Worm (Caenorhabditis elegans): ENCODE measurements around the gene C45H4.13.

C45H4.13 gene

ce11 chrV:2105976-2106375 lies 44.8 kb downstream of the C45H4.13 start, which contains the start of gene F22F7.4:
Gene F22F7.4 (minus strand): TSS chrV:2106076.
- TF ChIP-seq lim-6 (tag; optimal IDR thresholded peaks at IDR 0.05) (no peak), mec-3 (tag; optimal IDR thresholded peaks at IDR 0.05; ENCODE audit: borderline replicate concordance) (no peak), ceh-48 (tag; optimal IDR thresholded peaks at IDR 0.05) (no peak), F13H6.1 (tag; optimal IDR thresholded peaks at IDR 0.05) (no peak), K09A11.1 (tag; optimal IDR thresholded peaks at IDR 0.05; ENCODE audit: insufficient read depth) (no peak), pha-2 (tag; optimal IDR thresholded peaks at IDR 0.05) (no peak), hlh-13 (GFP tag; optimal IDR thresholded peaks at IDR 0.05) (no peak), dve-1 (tag; optimal IDR thresholded peaks at IDR 0.05) (no peak)

- no peak for TF ChIP-seq dve-1 (tag; optimal IDR thresholded peaks at IDR 0.05)
- no peak for TF ChIP-seq hlh-30 (tag; optimal IDR thresholded peaks at IDR 0.05; ENCODE audit: insufficient read depth)
- TF ChIP-seq tbx-2 (tag; optimal IDR thresholded peaks at IDR 0.05), result no peak
- TF ChIP-seq elt-4 (tag; optimal IDR thresholded peaks at IDR 0.05), result no peak
- no peak for TF ChIP-seq Y22D7AL.16 (tag; optimal IDR thresholded peaks at IDR 0.05)
- no peak for TF ChIP-seq sdc-2 (tag; optimal IDR thresholded peaks at IDR 0.05)
- no peak for TF ChIP-seq che-1 (tag; optimal IDR thresholded peaks at IDR 0.05)
- no peak for TF ChIP-seq T23F11.4 (GFP tag; optimal IDR thresholded peaks at IDR 0.05)
- no peak for TF ChIP-seq elt-2 (tag; optimal IDR thresholded peaks at IDR 0.05)
- TF ChIP-seq nhr-232 (tag; optimal IDR thresholded peaks at IDR 0.05), result no peak
- no peak for TF ChIP-seq pros-1 (tag; optimal IDR thresholded peaks at IDR 0.05)
- no peak for TF ChIP-seq ceh-2 (tag; optimal IDR thresholded peaks at IDR 0.05)
- no peak for TF ChIP-seq rnt-1 (tag; optimal IDR thresholded peaks at IDR 0.05)
- no peak for TF ChIP-seq lin-11 (tag; optimal IDR thresholded peaks at IDR 0.05)
- TF ChIP-seq C08G9.2 (tag; optimal IDR thresholded peaks at IDR 0.05), result no peak
- no peak for TF ChIP-seq ztf-16 (tag; optimal IDR thresholded peaks at IDR 0.05)
- TF ChIP-seq K09A11.1 (tag; optimal IDR thresholded peaks at IDR 0.05; ENCODE audit: insufficient read depth), result no peak
- no peak for TF ChIP-seq hlh-13 (GFP tag; optimal IDR thresholded peaks at IDR 0.05)
- no peak for TF ChIP-seq fkh-6 (tag; optimal IDR thresholded peaks at IDR 0.05)
Observed at ce11 chrV:2103118-2103517, 47.7 kb downstream of the C45H4.13 start, which contains the start of gene F36F12.1. Gene F36F12.1 (minus strand): TSS chrV:2103218.

All from whole organism, late embryonic.